Worm (Caenorhabditis elegans) whole organism, late embryonic: Measurements from ENCODE around the gene F57H12.5.

Source experiments
- F13H6.1 ChIP-seq: sonication (generic microtip); optimal IDR thresholded peaks from 2 replicates; lab custom pipeline; 2016; ENCODE audit warnings: missing genetic modification characterization, missing compliant biosample characterization
- Y22D7AL.16 ChIP-seq: sonication (generic microtip); optimal IDR thresholded peaks from 2 replicates; lab custom pipeline; 2016; ENCODE audit warnings: missing genetic modification characterization, missing compliant biosample characterization
- ama-1 ChIP-seq: fragments of 150-350 bp; optimal IDR thresholded peaks from 2 replicates; lab custom pipeline; 2014
- ceh-34 ChIP-seq: sonication (generic microtip); optimal IDR thresholded peaks from 2 replicates; lab custom pipeline; 2016; ENCODE audit warnings: mild to moderate bottlenecking, missing genetic modification characterization, missing compliant biosample characterization
- ceh-6 ChIP-seq: fragments of 200-800 bp; sonication (Bioruptor generic); optimal IDR thresholded peaks from 2 replicates; lab custom pipeline; 2018; ENCODE audit warnings: mild to moderate bottlenecking, missing genetic modification characterization, missing compliant biosample characterization
- ceh-9 ChIP-seq: sonication (generic microtip); optimal IDR thresholded peaks from 2 replicates; lab custom pipeline; 2016; ENCODE audit warnings: mild to moderate bottlenecking, missing genetic modification characterization, inconsistent platforms, missing compliant biosample characterization
- dmd-4 ChIP-seq: sonication (generic microtip); optimal IDR thresholded peaks from 2 replicates; lab custom pipeline; 2016; ENCODE audit warnings: borderline replicate concordance, missing genetic modification characterization, missing compliant biosample characterization
- fkh-10 ChIP-seq: fragments of 150-350 bp; optimal IDR thresholded peaks from 2 replicates; lab custom pipeline; 2014; ENCODE audit warnings: missing biosample characterization, missing genetic modification reagents, missing genetic modification characterization
- madf-2 ChIP-seq: sonication (generic microtip); optimal IDR thresholded peaks from 2 replicates; lab custom pipeline; 2017; ENCODE audit warnings: missing genetic modification characterization, missing compliant biosample characterization
- nhr-11 ChIP-seq: fragments of 150-350 bp; optimal IDR thresholded peaks from 2 replicates; lab custom pipeline; 2014; ENCODE audit warnings: missing biosample characterization, missing genetic modification characterization
- pha-4 ChIP-seq: fragments of 150-350 bp; optimal IDR thresholded peaks from 2 replicates; lab custom pipeline; 2018; ENCODE audit warnings: missing biosample characterization, missing genetic modification reagents, missing genetic modification characterization
- pqm-1 ChIP-seq: sonication (generic microtip); optimal IDR thresholded peaks from 2 replicates; lab custom pipeline; 2016; ENCODE audit warnings: missing genetic modification characterization, missing compliant biosample characterization
- sox-4 ChIP-seq: sonication (generic microtip); optimal IDR thresholded peaks from 2 replicates; lab custom pipeline; 2017; ENCODE audit warnings: mild to moderate bottlenecking, missing genetic modification characterization, inconsistent platforms, missing compliant biosample characterization
- unc-3 ChIP-seq, 2 experiments: fragments of 200-800 bp in 1 of 2; sonication (Bioruptor generic) in 1 of 2; sonication (generic microtip) in 1 of 2; conservative IDR thresholded peaks in 1 of 2; optimal IDR thresholded peaks in 1 of 2; 2 replicates each; pipeline versions ENCODE4 v1.3.6 to Lab custom; 2016 to 2022; ENCODE audit warnings: missing compliant biosample characterization in 2 of 2, missing genetic modification characterization in 2 of 2, missing genetic modification reagents in 1 of 2

- no peak for TF ChIP-seq pqm-1 (tag; lab: Kevin White, UChicago)
- no peak for TF ChIP-seq madf-2 (tag; lab: Kevin White, UChicago)
- TF ChIP-seq nhr-11 (tag; lab: Kevin White, UChicago): no peak
- no peak for TF ChIP-seq pha-4 (tag; lab: Kevin White, UChicago)
- no peak for TF ChIP-seq F13H6.1 (tag; lab: Kevin White, UChicago)
- TF ChIP-seq ceh-34 (tag; lab: Kevin White, UChicago): no peak
- no peak for TF ChIP-seq Y22D7AL.16
- TF ChIP-seq unc-3 (GFP tag; conservative IDR thresholded peaks at IDR 0.05; lab: Robert Waterston, UW): no peak
- no peak for TF ChIP-seq unc-3 (tag; optimal IDR thresholded peaks at IDR 0.05; lab: Kevin White, UChicago)
- TF ChIP-seq dmd-4: no peak
- TF ChIP-seq ceh-9 (tag; lab: Kevin White, UChicago): no peak
- TF ChIP-seq fkh-10 (GFP tag; lab: Kevin White, UChicago): no peak
- no peak for TF ChIP-seq sox-4
- TF ChIP-seq ceh-6 (GFP tag; lab: Kevin White, UChicago): no peak
- TF ChIP-seq ama-1 (lab: Kevin White, UChicago): no peak
Measured at ce11 chrIV:7923982-7924480, 43.1 kb upstream of the F57H12.5 start, which contains the start of the genes xpo-3 and C49H3.3.
